Worm (Caenorhabditis elegans) whole organism, L3 larva: Measurements from ENCODE around the gene sgn-1.

Source experiments
- R02D3.7 ChIP-seq: fragments of 150-350 bp; optimal IDR thresholded peaks from 2 replicates; lab custom pipeline; 2014; ENCODE audit warnings: missing biosample characterization, missing genetic modification characterization
- aly-2 ChIP-seq: fragments of 150-350 bp; optimal IDR thresholded peaks from 2 replicates; lab custom pipeline; 2014; ENCODE audit warnings: missing biosample characterization, missing genetic modification characterization
- ama-1 ChIP-seq: fragments of 150-350 bp; optimal IDR thresholded peaks from 2 replicates; lab custom pipeline; 2018
- ceh-28 ChIP-seq: fragments of 150-350 bp; optimal IDR thresholded peaks from 2 replicates; lab custom pipeline; 2014; ENCODE audit warnings: missing biosample characterization, missing genetic modification reagents, missing genetic modification characterization
- ceh-82 ChIP-seq: fragments of 150-350 bp; optimal IDR thresholded peaks from 2 replicates; lab custom pipeline; 2014; ENCODE audit warnings: missing biosample characterization, missing genetic modification characterization
- ceh-9 ChIP-seq: sonication (generic microtip); optimal IDR thresholded peaks from 2 replicates; lab custom pipeline; 2018; ENCODE audit warnings: missing biosample characterization, missing genetic modification characterization
- daf-12 ChIP-seq: fragments of 150-350 bp; optimal IDR thresholded peaks from 2 replicates; lab custom pipeline; 2014; ENCODE audit warnings: missing biosample characterization, missing genetic modification reagents, missing genetic modification characterization
- egl-27 ChIP-seq: sonication (generic microtip); optimal IDR thresholded peaks from 4 replicates; lab custom pipeline; 2017; ENCODE audit warnings: missing biosample characterization, missing genetic modification reagents, missing genetic modification characterization
- egl-5 ChIP-seq: fragments of 150-350 bp; optimal IDR thresholded peaks from 2 replicates; lab custom pipeline; 2017; ENCODE audit warnings: missing biosample characterization, missing genetic modification reagents, missing genetic modification characterization, inconsistent platforms
- elt-2 ChIP-seq: sonication (generic microtip); optimal IDR thresholded peaks from 2 replicates; lab custom pipeline; 2016; ENCODE audit warnings: missing genetic modification reagents, mild to moderate bottlenecking, missing genetic modification characterization, missing compliant biosample characterization
- elt-3 ChIP-seq, 3 experiments: fragments of 150-350 bp in 1 of 3; sonication (generic microtip) in 2 of 3; optimal IDR thresholded peaks; 2 replicates in 2 of 3; 4 replicates in 1 of 3; lab custom pipeline; 2014 to 2017; ENCODE audit warnings: missing biosample characterization in 3 of 3, missing genetic modification characterization in 3 of 3
- eor-1 ChIP-seq, 2 experiments: fragments of 150-350 bp; optimal IDR thresholded peaks; 2 replicates each; lab custom pipeline; 2014 to 2018; ENCODE audit warnings: missing biosample characterization in 2 of 2, missing genetic modification characterization in 2 of 2
- fkh-10 ChIP-seq: sonication (generic microtip); optimal IDR thresholded peaks from 2 replicates; lab custom pipeline; 2017; ENCODE audit warnings: missing biosample characterization, missing genetic modification reagents, missing genetic modification characterization
- fkh-2 ChIP-seq: fragments of 150-350 bp; optimal IDR thresholded peaks from 2 replicates; lab custom pipeline; 2014; ENCODE audit warnings: missing biosample characterization, missing genetic modification reagents, missing genetic modification characterization
- fos-1 ChIP-seq: fragments of 150-350 bp; optimal IDR thresholded peaks from 2 replicates; lab custom pipeline; 2014; ENCODE audit warnings: missing biosample characterization, missing genetic modification characterization
- jun-1 ChIP-seq: fragments of 150-350 bp; optimal IDR thresholded peaks from 2 replicates; lab custom pipeline; 2014; ENCODE audit warnings: missing biosample characterization, missing genetic modification reagents, missing genetic modification characterization
- lin-39 ChIP-seq: fragments of 150-350 bp; optimal IDR thresholded peaks from 2 replicates; lab custom pipeline; 2018; ENCODE audit warnings: missing biosample characterization, missing genetic modification reagents, missing genetic modification characterization
- mdl-1 ChIP-seq: fragments of 150-350 bp; optimal IDR thresholded peaks from 2 replicates; lab custom pipeline; 2014; ENCODE audit warnings: missing biosample characterization, missing genetic modification characterization
- nfya-1 ChIP-seq: sonication (generic microtip); optimal IDR thresholded peaks from 2 replicates; lab custom pipeline; 2017; ENCODE audit warnings: missing genetic modification characterization, mild to moderate bottlenecking, missing compliant biosample characterization, antibody characterized with exemption, moderate library complexity; ENCODE audit not compliant: insufficient read depth
- nhr-11 ChIP-seq: fragments of 150-350 bp; optimal IDR thresholded peaks from 2 replicates; lab custom pipeline; 2014; ENCODE audit warnings: missing biosample characterization, missing genetic modification characterization
- nhr-12 ChIP-seq: fragments of 150-350 bp; optimal IDR thresholded peaks from 2 replicates; lab custom pipeline; 2014; ENCODE audit warnings: missing biosample characterization, missing genetic modification characterization
- nhr-23 ChIP-seq: fragments of 150-350 bp; optimal IDR thresholded peaks from 2 replicates; lab custom pipeline; 2014; ENCODE audit warnings: missing biosample characterization, missing genetic modification reagents, missing genetic modification characterization
- nhr-25 ChIP-seq: sonication (generic microtip); optimal IDR thresholded peaks from 2 replicates; lab custom pipeline; 2017; ENCODE audit warnings: missing biosample characterization, missing genetic modification characterization
- nhr-43 ChIP-seq: sonication (generic microtip); optimal IDR thresholded peaks from 2 replicates; lab custom pipeline; 2016; ENCODE audit warnings: mild to moderate bottlenecking, missing genetic modification characterization, missing compliant biosample characterization; ENCODE audit not compliant: poor library complexity, severe bottlenecking
- nhr-67 ChIP-seq: fragments of 150-350 bp; optimal IDR thresholded peaks from 2 replicates; lab custom pipeline; 2014; ENCODE audit warnings: missing biosample characterization, missing genetic modification characterization
- nhr-76 ChIP-seq: fragments of 150-350 bp; sonication (generic microtip); optimal IDR thresholded peaks from 5 replicates; lab custom pipeline; 2014; ENCODE audit warnings: missing biosample characterization, missing genetic modification characterization
- nhr-77 ChIP-seq: fragments of 150-350 bp; optimal IDR thresholded peaks from 2 replicates; lab custom pipeline; 2014; ENCODE audit warnings: missing biosample characterization, missing genetic modification characterization
- pha-4 ChIP-seq: fragments of 150-350 bp; optimal IDR thresholded peaks from 2 replicates; lab custom pipeline; 2014; ENCODE audit warnings: missing biosample characterization, missing genetic modification reagents, missing genetic modification characterization
- pqm-1 ChIP-seq: fragments of 150-350 bp; optimal IDR thresholded peaks from 2 replicates; lab custom pipeline; 2017; ENCODE audit warnings: missing biosample characterization, missing genetic modification characterization, inconsistent platforms
- skn-1 ChIP-seq: fragments of 150-350 bp; optimal IDR thresholded peaks from 2 replicates; lab custom pipeline; 2014; ENCODE audit warnings: missing biosample characterization, missing genetic modification characterization
- snpc-4 ChIP-seq: fragments of 150-350 bp; optimal IDR thresholded peaks from 2 replicates; lab custom pipeline; 2014; ENCODE audit warnings: missing biosample characterization, missing genetic modification characterization
- tbx-2 ChIP-seq: sonication (generic microtip); optimal IDR thresholded peaks from 2 replicates; lab custom pipeline; 2016; ENCODE audit warnings: mild to moderate bottlenecking, missing genetic modification characterization, missing compliant biosample characterization
- zag-1 ChIP-seq: fragments of 150-350 bp; optimal IDR thresholded peaks from 2 replicates; lab custom pipeline; 2014; ENCODE audit warnings: missing biosample characterization, missing genetic modification characterization
- ztf-11 ChIP-seq: fragments of 150-350 bp; optimal IDR thresholded peaks from 2 replicates; lab custom pipeline; 2014; ENCODE audit warnings: missing biosample characterization, missing genetic modification characterization
- ztf-4 ChIP-seq: fragments of 150-350 bp; optimal IDR thresholded peaks from 2 replicates; lab custom pipeline; 2014; ENCODE audit warnings: missing biosample characterization, missing genetic modification characterization

Gene sgn-1

ce11 chrII:8742006-8742847 is 41.2 kb downstream of the sgn-1 start (continued):
- TF ChIP-seq fkh-2 (tag; lab: Kevin White, UChicago) (no peak), ztf-11 (tag; lab: Kevin White, UChicago) (no peak), nfya-1 (tag; lab: Kevin White, UChicago) (peak; percentile 42), zag-1 (tag; lab: Kevin White, UChicago) (no peak), ceh-9 (tag; lab: Kevin White, UChicago) (no peak), egl-5 (tag; lab: Kevin White, UChicago) (no peak), nhr-67 (tag; lab: Kevin White, UChicago) (no peak), ceh-82 (tag; lab: Kevin White, UChicago) (no peak), pqm-1 (tag; lab: Kevin White, UChicago) (peak; percentile 18), nhr-11 (tag; lab: Kevin White, UChicago) (peak; percentile 80)

ce11 chrII:8741277-8741676 is 42.2 kb downstream of the sgn-1 start:
- TF ChIP-seq pha-4 (tag; lab: Kevin White, UChicago): peak; percentile 25
- TF ChIP-seq elt-2: peak; percentile 50
- TF ChIP-seq egl-5 (tag; lab: Kevin White, UChicago): peak; percentile 86
- TF ChIP-seq ceh-28 (tag; lab: Kevin White, UChicago): no peak
- no peak for TF ChIP-seq tbx-2 (tag; lab: Kevin White, UChicago)
- TF ChIP-seq nfya-1 (tag; lab: Kevin White, UChicago): peak; percentile 26
- no peak for TF ChIP-seq nhr-11 (tag; lab: Kevin White, UChicago)
- peak; percentile 64 for TF ChIP-seq mdl-1
- TF ChIP-seq skn-1 (tag; lab: Kevin White, UChicago): no peak
- TF ChIP-seq nhr-67 (tag; lab: Kevin White, UChicago): no peak
- TF ChIP-seq nhr-25: peak; percentile 20
- TF ChIP-seq, all 47 proteins: peak for 6

DNA sequence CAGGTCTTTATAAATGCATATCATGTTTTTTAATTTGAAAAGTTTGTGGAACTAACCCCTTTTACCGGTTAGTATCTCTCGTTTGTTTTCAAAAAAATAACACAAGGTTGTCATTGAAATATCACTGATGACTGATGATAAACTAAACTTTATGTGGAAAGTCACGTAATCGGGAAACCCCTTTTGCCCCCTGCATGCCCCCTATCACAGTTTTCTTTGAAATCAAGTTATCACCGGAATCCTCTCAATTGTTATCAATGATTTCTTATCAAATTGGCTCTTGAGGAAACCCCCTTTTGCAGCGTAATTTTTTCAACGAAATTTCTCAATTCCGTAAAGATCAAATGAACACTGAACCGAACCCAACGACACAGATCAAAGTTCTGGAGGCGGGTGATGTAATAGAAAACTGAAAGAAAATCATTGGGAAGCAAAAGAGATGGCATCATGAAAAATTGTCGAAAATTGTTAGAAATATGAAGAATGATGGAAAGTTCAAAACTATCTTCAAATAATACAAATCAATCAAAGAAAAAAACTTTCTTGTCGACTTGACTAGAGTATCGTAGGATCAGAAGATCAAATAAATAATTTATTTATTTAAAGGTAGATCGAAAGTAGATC is 43.0 kb downstream of the sgn-1 start:
- TF ChIP-seq fkh-10 (GFP tag; lab: Kevin White, UChicago): no peak
- TF ChIP-seq pha-4 (tag; lab: Kevin White, UChicago): no peak
- no peak for TF ChIP-seq nhr-77
- TF ChIP-seq ceh-28 (tag; lab: Kevin White, UChicago): no peak
- TF ChIP-seq elt-3 (tag; optimal IDR thresholded peaks at IDR 0.05; lab: Kevin White, UChicago): peak; percentile 42 to 91 (median 87)
- TF ChIP-seq nhr-67 (tag; lab: Kevin White, UChicago): no peak
- TF ChIP-seq nfya-1 (tag; lab: Kevin White, UChicago): peak; percentile 17
- no peak for TF ChIP-seq nhr-12
- TF ChIP-seq nhr-11 (tag; lab: Kevin White, UChicago): no peak
- TF ChIP-seq zag-1 (tag; lab: Kevin White, UChicago): no peak
- TF ChIP-seq aly-2: no peak
- no peak for TF ChIP-seq fkh-2 (tag; lab: Kevin White, UChicago)
- TF ChIP-seq elt-2: peak; percentile 95
- TF ChIP-seq nhr-43 (tag; lab: Kevin White, UChicago): peak; percentile 65
- TF ChIP-seq fos-1 (tag; lab: Kevin White, UChicago): peak; percentile 66
- TF ChIP-seq ama-1: no peak
- TF ChIP-seq ztf-4 (tag; lab: Kevin White, UChicago): no peak
- no peak for TF ChIP-seq lin-39 (tag; lab: Kevin White, UChicago)
- TF ChIP-seq eor-1 (tag; optimal IDR thresholded peaks at IDR 0.05; lab: Kevin White, UChicago): no peak
- peak; percentile 39 for TF ChIP-seq mdl-1
- TF ChIP-seq nhr-23 (tag; lab: Kevin White, UChicago): peak; percentile 51
- TF ChIP-seq nhr-25: peak; percentile 6
- no peak for TF ChIP-seq snpc-4 (tag; lab: Kevin White, UChicago)
- TF ChIP-seq ceh-9 (tag; lab: Kevin White, UChicago): no peak
- no peak for TF ChIP-seq egl-5 (tag; lab: Kevin White, UChicago)
- no peak for TF ChIP-seq daf-12
- TF ChIP-seq jun-1 (tag; lab: Kevin White, UChicago): peak; percentile 67
- TF ChIP-seq pqm-1 (tag; lab: Kevin White, UChicago): peak; percentile 88
- no peak for TF ChIP-seq nhr-76 (tag; lab: Kevin White, UChicago)
- TF ChIP-seq egl-27: no peak
- TF ChIP-seq R02D3.7 (tag; lab: Kevin White, UChicago): peak; percentile 7
- TF ChIP-seq ztf-11 (tag; lab: Kevin White, UChicago): no peak
- TF ChIP-seq, all 47 proteins: peak for 11
